Fruit fly (Drosophila melanogaster) whole organism, embryonic: ENCODE results near the gene CG46270.
A peak's percentile ranks its signal among the peaks of the same experiment; 100 is the strongest.

ENCODE experiments used
- B-H2 ChIP-seq: fragments of 200-800 bp; sonication (Bioruptor generic); optimal IDR thresholded peaks from 2 replicates; lab custom pipeline; 2018; ENCODE audit warnings: missing biosample characterization, mild to moderate bottlenecking, missing genetic modification characterization
- BEAF-32 ChIP-seq: fragments of 200-800 bp; sonication (Bioruptor generic); optimal IDR thresholded peaks from 3 replicates; lab custom pipeline; 2017; ENCODE audit warnings: missing biosample characterization, missing genetic modification characterization, mild to moderate bottlenecking, moderate library complexity, missing genetic modification reagents
- Bdp1 ChIP-seq: fragments of 200-800 bp; sonication (Bioruptor generic); optimal IDR thresholded peaks from 3 replicates; lab custom pipeline; 2016; ENCODE audit warnings: missing biosample characterization, missing genetic modification characterization
- CG10959 ChIP-seq: fragments of 200-800 bp; sonication (Bioruptor generic); IDR thresholded peaks from 2 replicates; pipeline ENCODE4 v1.3.6; 2022; ENCODE audit warnings: missing biosample characterization, missing genetic modification characterization
- CG11456 ChIP-seq: fragments of 200-800 bp; sonication (Bioruptor generic); IDR thresholded peaks from 3 replicates; pipeline ENCODE4 v1.3.6; 2022; ENCODE audit warnings: missing biosample characterization, missing genetic modification characterization
- CG12104 ChIP-seq: fragments of 200-800 bp; sonication (Bioruptor generic); optimal IDR thresholded peaks from 3 replicates; lab custom pipeline; 2016; ENCODE audit warnings: missing biosample characterization, missing genetic modification characterization
- CG1233 ChIP-seq: fragments of 200-800 bp; sonication (Bioruptor generic); optimal IDR thresholded peaks from 4 replicates; lab custom pipeline; 2018; ENCODE audit warnings: missing biosample characterization, mild to moderate bottlenecking, missing genetic modification characterization
- CG12391 ChIP-seq: fragments of 200-800 bp; sonication (Bioruptor generic); optimal IDR thresholded peaks from 3 replicates; lab custom pipeline; 2018; ENCODE audit warnings: missing biosample characterization, mild to moderate bottlenecking, missing genetic modification characterization, moderate library complexity
- CG12659 ChIP-seq: fragments of 200-800 bp; sonication (Bioruptor generic); optimal IDR thresholded peaks from 3 replicates; lab custom pipeline; 2017; ENCODE audit warnings: mild to moderate bottlenecking, missing biosample characterization, missing genetic modification reagents, missing genetic modification characterization
- CG13123 ChIP-seq: fragments of 200-800 bp; sonication (Bioruptor generic); optimal IDR thresholded peaks from 2 replicates; lab custom pipeline; 2016; ENCODE audit warnings: missing biosample characterization, missing genetic modification characterization
- CG16815 ChIP-seq: fragments of 200-800 bp; sonication (Bioruptor generic); optimal IDR thresholded peaks from 3 replicates; lab custom pipeline; 2017; ENCODE audit warnings: missing biosample characterization, mild to moderate bottlenecking, missing genetic modification characterization
- CG16863 ChIP-seq: fragments of 200-800 bp; sonication (Bioruptor generic); optimal IDR thresholded peaks from 3 replicates; lab custom pipeline; 2016; ENCODE audit warnings: missing biosample characterization, missing genetic modification characterization
- CG18599 ChIP-seq: fragments of 200-800 bp; sonication (Bioruptor generic); optimal IDR thresholded peaks from 3 replicates; lab custom pipeline; 2017; ENCODE audit warnings: missing biosample characterization, missing genetic modification characterization, mild to moderate bottlenecking, moderate library complexity, missing genetic modification reagents
- CG2129 ChIP-seq: fragments of 200-800 bp; sonication (Bioruptor generic); IDR thresholded peaks from 2 replicates; pipeline ENCODE4 v1.3.6; 2022; ENCODE audit warnings: missing biosample characterization, missing genetic modification characterization; ENCODE audit not compliant: partially characterized antibody
- CG2889 ChIP-seq: fragments of 200-800 bp; sonication (Bioruptor generic); IDR thresholded peaks from 3 replicates; pipeline ENCODE4 v1.3.6; 2022; ENCODE audit warnings: missing biosample characterization, missing genetic modification characterization
- CG30020 ChIP-seq: fragments of 200-800 bp; optimal IDR thresholded peaks from 2 replicates; lab custom pipeline; 2019; ENCODE audit warnings: missing biosample characterization, mild to moderate bottlenecking, missing genetic modification characterization, moderate library complexity
- CG32767 ChIP-seq: fragments of 200-800 bp; sonication (Bioruptor generic); IDR thresholded peaks from 2 replicates; pipeline ENCODE4 v1.3.6; 2022; ENCODE audit warnings: missing biosample characterization, missing genetic modification characterization
- CG32772 ChIP-seq: fragments of 200-800 bp; sonication (Bioruptor generic); IDR thresholded peaks from 2 replicates; pipeline ENCODE4 v1.3.6; 2022; ENCODE audit warnings: missing biosample characterization, missing genetic modification characterization
- CG33557 ChIP-seq: fragments of 200-800 bp; sonication (Bioruptor generic); optimal IDR thresholded peaks from 2 replicates; lab custom pipeline; 2019; ENCODE audit warnings: missing biosample characterization, mild to moderate bottlenecking, missing genetic modification characterization, moderate library complexity
- CG3838 ChIP-seq: fragments of 200-800 bp; sonication (Bioruptor generic); optimal IDR thresholded peaks from 3 replicates; lab custom pipeline; 2016; ENCODE audit warnings: missing biosample characterization, missing genetic modification characterization
- CG43689 ChIP-seq: fragments of 200-800 bp; sonication (Bioruptor generic); IDR thresholded peaks from 2 replicates; pipeline ENCODE4 v1.3.6; 2022; ENCODE audit warnings: missing biosample characterization, missing genetic modification characterization
- CG6175 ChIP-seq: fragments of 200-800 bp; sonication (Bioruptor generic); IDR thresholded peaks from 3 replicates; pipeline ENCODE4 v1.3.6; 2022; ENCODE audit warnings: missing biosample characterization, missing genetic modification characterization
- CG6813 ChIP-seq: fragments of 200-800 bp; sonication (Bioruptor generic); optimal IDR thresholded peaks from 2 replicates; lab custom pipeline; 2017; ENCODE audit warnings: missing biosample characterization, missing genetic modification characterization, mild to moderate bottlenecking, moderate library complexity, missing genetic modification reagents
- CG9932 ChIP-seq: fragments of 200-800 bp; sonication (Bioruptor generic); IDR thresholded peaks from 2 replicates; pipeline ENCODE4 v1.3.6; 2022; ENCODE audit warnings: missing biosample characterization, missing genetic modification characterization
- CHES-1-like ChIP-seq: fragments of 200-800 bp; sonication (Bioruptor generic); optimal IDR thresholded peaks from 2 replicates; lab custom pipeline; 2016; ENCODE audit warnings: missing biosample characterization, missing genetic modification characterization
- Dip2 ChIP-seq: fragments of 200-800 bp; sonication (Bioruptor generic); IDR thresholded peaks from 2 replicates; pipeline ENCODE4 v1.3.6; 2022; ENCODE audit warnings: missing biosample characterization, missing genetic modification characterization
- Kr ChIP-seq: fragments of 200-800 bp; sonication (Bioruptor generic); optimal IDR thresholded peaks from 2 replicates; lab custom pipeline; 2017; ENCODE audit warnings: missing biosample characterization, mild to moderate bottlenecking, missing genetic modification characterization
- Med ChIP-seq: fragments of 200-800 bp; sonication (Bioruptor generic); peaks from one replicate; lab custom pipeline; 2016; ENCODE audit warnings: missing biosample characterization, missing genetic modification characterization, mild to moderate bottlenecking, inconsistent platforms, moderate library complexity
- NC2β ChIP-seq: fragments of 200-800 bp; sonication (Bioruptor generic); optimal IDR thresholded peaks from 2 replicates; lab custom pipeline; 2016; ENCODE audit warnings: missing biosample characterization, missing genetic modification characterization
- Scr ChIP-seq: fragments of 200-800 bp; sonication (Bioruptor generic); IDR thresholded peaks from 2 replicates; pipeline ENCODE4 v1.3.6; 2022; ENCODE audit warnings: missing biosample characterization, missing genetic modification characterization; ENCODE audit not compliant: partially characterized antibody
- TFAM ChIP-seq: fragments of 200-800 bp; sonication (Bioruptor generic); optimal IDR thresholded peaks from 2 replicates; lab custom pipeline; 2017; ENCODE audit warnings: missing biosample characterization, missing genetic modification characterization, inconsistent platforms
- YL-1 ChIP-seq: fragments of 200-800 bp; sonication (Bioruptor generic); optimal IDR thresholded peaks from 3 replicates; lab custom pipeline; 2017; ENCODE audit warnings: missing biosample characterization, mild to moderate bottlenecking, missing genetic modification characterization
- chm ChIP-seq: fragments of 200-800 bp; sonication (Bioruptor generic); IDR thresholded peaks from 2 replicates; pipeline ENCODE4 v1.3.6; 2022; ENCODE audit warnings: missing biosample characterization, missing genetic modification characterization
- fd96Cb ChIP-seq: fragments of 200-800 bp; sonication (Bioruptor generic); optimal IDR thresholded peaks from 2 replicates; lab custom pipeline; 2018; ENCODE audit warnings: missing biosample characterization, mild to moderate bottlenecking, missing genetic modification characterization, moderate library complexity
- gce ChIP-seq: fragments of 200-800 bp; sonication (Bioruptor generic); IDR thresholded peaks from 3 replicates; pipeline ENCODE4 v1.3.6; 2022; ENCODE audit warnings: missing biosample characterization, missing genetic modification characterization
- h ChIP-seq: fragments of >200 bp; optimal IDR thresholded peaks from 2 replicates; lab custom pipeline; 2017
- ind ChIP-seq: fragments of 200-800 bp; sonication (Bioruptor generic); optimal IDR thresholded peaks from 3 replicates; lab custom pipeline; 2016; ENCODE audit warnings: missing biosample characterization, missing genetic modification characterization
- knrl ChIP-seq: fragments of 200-800 bp; sonication (Bioruptor generic); IDR thresholded peaks from 3 replicates; pipeline ENCODE4 v1.3.6; 2022; ENCODE audit warnings: missing biosample characterization, missing genetic modification characterization; ENCODE audit not compliant: partially characterized antibody
- lilli ChIP-seq: fragments of 200-800 bp; sonication (Bioruptor generic); optimal IDR thresholded peaks from 3 replicates; lab custom pipeline; 2016; ENCODE audit warnings: missing biosample characterization, missing genetic modification characterization
- mirr ChIP-seq: fragments of 200-800 bp; sonication (Bioruptor generic); optimal IDR thresholded peaks from 3 replicates; lab custom pipeline; 2018; ENCODE audit warnings: missing biosample characterization, mild to moderate bottlenecking, missing genetic modification characterization
- nom ChIP-seq: fragments of 200-800 bp; sonication (Bioruptor generic); optimal IDR thresholded peaks from 2 replicates; lab custom pipeline; 2017; ENCODE audit warnings: missing biosample characterization, missing genetic modification characterization, mild to moderate bottlenecking, moderate library complexity, missing genetic modification reagents
- p53 ChIP-seq: fragments of 200-800 bp; sonication (Bioruptor generic); optimal IDR thresholded peaks from 2 replicates; lab custom pipeline; 2016; ENCODE audit warnings: missing biosample characterization, missing genetic modification characterization
- scrt ChIP-seq: fragments of 200-800 bp; sonication (Bioruptor generic); optimal IDR thresholded peaks from 2 replicates; lab custom pipeline; 2018; ENCODE audit warnings: missing biosample characterization, mild to moderate bottlenecking, missing genetic modification characterization, moderate library complexity
- sens-2 ChIP-seq: fragments of 200-800 bp; sonication (Bioruptor generic); IDR thresholded peaks from 2 replicates; pipeline ENCODE4 v1.3.6; 2022; ENCODE audit warnings: missing biosample characterization, missing genetic modification characterization
- sim ChIP-seq: fragments of 200-800 bp; sonication (Bioruptor generic); IDR thresholded peaks from 2 replicates; pipeline ENCODE4 v1.3.6; 2022; ENCODE audit warnings: missing biosample characterization, missing genetic modification characterization
- slp2 ChIP-seq: fragments of 200-800 bp; sonication (Bioruptor generic); optimal IDR thresholded peaks from 2 replicates; lab custom pipeline; 2016; ENCODE audit warnings: missing biosample characterization, missing genetic modification characterization
- tap ChIP-seq: fragments of 200-800 bp; optimal IDR thresholded peaks from 3 replicates; lab custom pipeline; 2019; ENCODE audit warnings: missing biosample characterization, mild to moderate bottlenecking, missing genetic modification characterization, moderate library complexity
- tna ChIP-seq: fragments of 200-800 bp; sonication (Bioruptor generic); IDR thresholded peaks from 2 replicates; pipeline ENCODE4 v1.3.6; 2022; ENCODE audit warnings: missing biosample characterization, missing genetic modification characterization; ENCODE audit not compliant: partially characterized antibody

The CG46270 gene

dm6 chr3R:10415923-10416322 lies 12.3 kb downstream of the CG46270 start, which contains the start of gene CG6345 (continued):
- TF ChIP-seq Med (GFP tag; lab: Kevin White, UChicago), result peak; percentile 98
- peak; percentile 88 for TF ChIP-seq slp2 (GFP tag; lab: Kevin White, UChicago)
- TF ChIP-seq NC2β (GFP tag; lab: Kevin White, UChicago), result peak; percentile 90
- TF ChIP-seq CG13123 (GFP tag; lab: Kevin White, UChicago), result peak; percentile 69
- TF ChIP-seq CG10959 (GFP tag; lab: Robert Waterston, UW), result peak; percentile 65
- TF ChIP-seq gce (GFP tag; lab: Robert Waterston, UW), result peak; percentile 77; the same call in 2 of the 3 replicates
- TF ChIP-seq CG6175 (GFP tag; lab: Robert Waterston, UW), result no peak
- TF ChIP-seq CG9932 (GFP tag; lab: Robert Waterston, UW), result peak; percentile 69
- TF ChIP-seq Bdp1 (GFP tag; lab: Kevin White, UChicago), result peak; percentile 58
- peak; percentile 83 for TF ChIP-seq ind (GFP tag; lab: Kevin White, UChicago)
- 0 out of 2 replicates have a peak, but pooled peaks have one; percentile 13 for TF ChIP-seq Scr (GFP tag; lab: Robert Waterston, UW)
- TF ChIP-seq CG12659, result peak; percentile 85
- TF ChIP-seq lilli, result peak; percentile 82
- peak; percentile 53 for TF ChIP-seq nom (GFP tag; lab: Kevin White, UChicago)
- TF ChIP-seq CG6813 (GFP tag; lab: Kevin White, UChicago), result peak; percentile 89
- TF ChIP-seq knrl (GFP tag; lab: Robert Waterston, UW), result peak; percentile 41; the same call in 1 of the 3 replicates
- peak; percentile 48 for TF ChIP-seq CG16815 (GFP tag; lab: Kevin White, UChicago)
- peak; percentile 83 for TF ChIP-seq sens-2 (GFP tag; lab: Robert Waterston, UW)
- peak; percentile 89 for TF ChIP-seq chm (GFP tag; lab: Robert Waterston, UW)
- peak; percentile 76 for TF ChIP-seq CHES-1-like
- 0 out of 2 replicates have a peak, but pooled peaks have one; percentile 24 for TF ChIP-seq CG32767 (GFP tag; lab: Robert Waterston, UW)
- no peak for TF ChIP-seq tna (GFP tag; lab: Robert Waterston, UW)
- peak; percentile 79 for TF ChIP-seq CG12391 (tag; lab: Kevin White, UChicago)
- TF ChIP-seq YL-1 (GFP tag; lab: Kevin White, UChicago), result peak; percentile 87
- TF ChIP-seq CG2129 (GFP tag; lab: Robert Waterston, UW), result no peak
- peak; percentile 92 for TF ChIP-seq CG1233 (GFP tag; lab: Kevin White, UChicago)
- TF ChIP-seq Kr (GFP tag; lab: Kevin White, UChicago), result peak; percentile 76
- 0 out of 2 replicates have a peak, but pooled peaks have one; percentile 52 for TF ChIP-seq sim (GFP tag; lab: Robert Waterston, UW)

dm6 chr3R:10412550-10413459 lies 15.4 kb downstream of the CG46270 start, which contains the start of the genes Irp-1B and Rrp46:
Gene Irp-1B (minus strand): TSS chr3R:10412869.
Gene Rrp46 (plus strand): TSS chr3R:10413301.
- no peak for TF ChIP-seq fd96Cb (tag; lab: Kevin White, UChicago)
- TF ChIP-seq CG43689 (GFP tag; lab: Robert Waterston, UW), result no peak
- no peak for TF ChIP-seq CG32772 (GFP tag; lab: Robert Waterston, UW)
- no peak for TF ChIP-seq CG16863 (GFP tag; lab: Kevin White, UChicago)
- TF ChIP-seq BEAF-32 (GFP tag; lab: Kevin White, UChicago), result peak; percentile 78
- TF ChIP-seq tna (GFP tag; lab: Robert Waterston, UW), result peak; percentile 99
- TF ChIP-seq NC2β (GFP tag; lab: Kevin White, UChicago), result no peak
- no peak for TF ChIP-seq CG3838
- TF ChIP-seq CG18599 (GFP tag; lab: Kevin White, UChicago), result no peak
- no peak for TF ChIP-seq mirr (GFP tag; lab: Kevin White, UChicago)
- TF ChIP-seq CG12104 (GFP tag; lab: Kevin White, UChicago), result no peak
- no peak for TF ChIP-seq p53 (GFP tag; lab: Kevin White, UChicago)
- no peak for TF ChIP-seq CG33557 (GFP tag; lab: Kevin White, UChicago)
- TF ChIP-seq Dip2 (GFP tag; lab: Robert Waterston, UW), result no peak
- TF ChIP-seq CG30020 (tag; lab: Kevin White, UChicago), result no peak
- TF ChIP-seq TFAM (GFP tag; lab: Kevin White, UChicago), result no peak
- TF ChIP-seq CG11456, result no peak
- TF ChIP-seq tap, result no peak
- no peak for TF ChIP-seq CG2889 (GFP tag; lab: Robert Waterston, UW)
- no peak for TF ChIP-seq scrt (GFP tag; lab: Kevin White, UChicago)
- no peak for TF ChIP-seq h (lab: Kevin White, UChicago)
- TF ChIP-seq B-H2, result no peak
